Worm (Caenorhabditis elegans): ENCODE measurements around the gene ins-9.

ins-9 gene

ce11 chrX:8819815-8820415 lies 46.5 kb downstream of the ins-9 start (continued):
- peak; percentile 13; the same call in 1 of the 2 replicates for TF ChIP-seq hmg-20 (GFP tag; IDR thresholded peaks at IDR 0.05)
- TF ChIP-seq Y53F4B.3 (GFP tag; IDR thresholded peaks at IDR 0.05), result no peak
- TF ChIP-seq ceh-40 (GFP tag; IDR thresholded peaks at IDR 0.05), result no peak
- TF ChIP-seq rpc-1 (optimal IDR thresholded peaks at IDR 0.05), result peak; percentile 88
- peak; percentile 86 for TF ChIP-seq rpc-1 (tag; optimal IDR thresholded peaks at IDR 0.05)
- no peak for TF ChIP-seq ceh-79 (tag; optimal IDR thresholded peaks at IDR 0.05)
- TF ChIP-seq madf-10 (tag; optimal IDR thresholded peaks at IDR 0.05), result no peak
- no peak for TF ChIP-seq F57C9.4 (tag; optimal IDR thresholded peaks at IDR 0.05)
- TF ChIP-seq die-1 (tag; optimal IDR thresholded peaks at IDR 0.05), result peak; percentile 75
- no peak for TF ChIP-seq F22D6.2 (tag; optimal IDR thresholded peaks at IDR 0.05)
- TF ChIP-seq nfyb-1 (GFP tag; IDR thresholded peaks at IDR 0.05), result 0 out of 2 replicates have a peak, but pooled peaks have one; percentile 43
- peak; percentile 49 for TF ChIP-seq ztf-18 (tag; optimal IDR thresholded peaks at IDR 0.05)
- no peak for TF ChIP-seq tlf-1 (GFP tag; optimal IDR thresholded peaks at IDR 0.05)
- TF ChIP-seq ZK185.1 (tag; optimal IDR thresholded peaks at IDR 0.05; ENCODE audit: poor library complexity, severe bottlenecking), result peak; percentile 56
- no peak; the same call in 1 of the 2 replicates for TF ChIP-seq mcd-1 (GFP tag; IDR thresholded peaks at IDR 0.05)
- TF ChIP-seq mxl-1 (tag; optimal IDR thresholded peaks at IDR 0.05), result no peak
- no peak for TF ChIP-seq ztf-22 (GFP tag; optimal IDR thresholded peaks at IDR 0.05)
- peak; percentile 54 for TF ChIP-seq lin-40 (tag; optimal IDR thresholded peaks at IDR 0.05)
- TF ChIP-seq snpc-3.4 (tag; optimal IDR thresholded peaks at IDR 0.05), result peak; percentile 43
- peak; percentile 89 for TF ChIP-seq lin-26 (GFP tag; IDR thresholded peaks at IDR 0.05)
- TF ChIP-seq zim-3 (tag; optimal IDR thresholded peaks at IDR 0.05), result no peak
- peak; percentile 42 for TF ChIP-seq snpc-4 (GFP tag; optimal IDR thresholded peaks at IDR 0.05)
- peak in 1 of 4 experiments; percentile 64 for TF ChIP-seq snpc-4 (tag; optimal IDR thresholded peaks at IDR 0.05)
- peak; percentile 18 for TF ChIP-seq attf-5 (GFP tag; optimal IDR thresholded peaks at IDR 0.05)
- TF ChIP-seq ceh-27 (GFP tag; optimal IDR thresholded peaks at IDR 0.05), result no peak
- TF ChIP-seq D2030.7 (GFP tag; IDR thresholded peaks at IDR 0.05), result 0 out of 2 replicates have a peak, but pooled peaks have one; percentile 36
- TF ChIP-seq let-607 (tag; optimal IDR thresholded peaks at IDR 0.05), result peak in 1 of 2 experiments; percentile 43
- TF ChIP-seq Y56A3A.18 (GFP tag; IDR thresholded peaks at IDR 0.05), result peak; percentile 77; the same call in 1 of the 2 replicates
- peak; percentile 56 for TF ChIP-seq hmg-1.2 (GFP tag; IDR thresholded peaks at IDR 0.05)
- no peak for TF ChIP-seq ccch-3 (GFP tag; optimal IDR thresholded peaks at IDR 0.05)
- TF ChIP-seq ztf-26 (tag; optimal IDR thresholded peaks at IDR 0.05), result peak; percentile 22
- peak; percentile 75 for TF ChIP-seq B0261.1 (tag; optimal IDR thresholded peaks at IDR 0.05)
- peak; percentile 24 for TF ChIP-seq him-1 (tag; optimal IDR thresholded peaks at IDR 0.05)
- no peak for TF ChIP-seq sdz-38 (tag; optimal IDR thresholded peaks at IDR 0.05)
- peak; percentile 26 for TF ChIP-seq nhr-80 (tag; optimal IDR thresholded peaks at IDR 0.05)
- TF ChIP-seq F37B4.10 (GFP tag; IDR thresholded peaks at IDR 0.05), result no peak
- no peak for TF ChIP-seq B0336.3 (GFP tag; IDR thresholded peaks at IDR 0.05)
- no peak for TF ChIP-seq egrh-3 (GFP tag; IDR thresholded peaks at IDR 0.05)
- no peak for TF ChIP-seq Y79H2A.3 (GFP tag; conservative IDR thresholded peaks at IDR 0.05)
- no peak for TF ChIP-seq bed-2 (GFP tag; IDR thresholded peaks at IDR 0.05)
- no peak for TF ChIP-seq lin-54 (GFP tag; optimal IDR thresholded peaks at IDR 0.05)
- no peak for TF ChIP-seq ceh-58 (GFP tag; IDR thresholded peaks at IDR 0.05)
- TF ChIP-seq K11D2.4 (GFP tag; IDR thresholded peaks at IDR 0.05), result no peak
- TF ChIP-seq hlh-26 (GFP tag; conservative IDR thresholded peaks at IDR 0.05), result no peak
- peak; percentile 19 for TF ChIP-seq atf-7 (tag; optimal IDR thresholded peaks at IDR 0.05)
- TF ChIP-seq nhr-90 (tag; optimal IDR thresholded peaks at IDR 0.05), result peak; percentile 58
- TF ChIP-seq athp-1 (tag; optimal IDR thresholded peaks at IDR 0.05), result no peak
- TF ChIP-seq ama-1 (optimal IDR thresholded peaks at IDR 0.05), result no peak
- peak in 1 of 2 experiments; percentile 14 for TF ChIP-seq ama-1 (GFP tag; optimal IDR thresholded peaks at IDR 0.05)
